Worm (Caenorhabditis elegans): ENCODE results near the gene cht-4.

ce11 chrIII:1659763-1660162 is 2.5 kb upstream of the cht-4 start, which contains the start of gene Y22D7AL.15:
- TF ChIP-seq dao-5 (tag; optimal IDR thresholded peaks at IDR 0.05) (no peak), him-1 (tag; optimal IDR thresholded peaks at IDR 0.05) (no peak), W03F9.2 (tag; optimal IDR thresholded peaks at IDR 0.05) (no peak)

Data from whole organism, L4/young adult.